Fruit fly (Drosophila melanogaster): ENCODE results near the gene trk.

dm6 chr2L:10246785-10247190 is 25.3 kb downstream of the trk start, which contains the start of gene chico:
- TF ChIP-seq Hr78 (GFP tag; optimal IDR thresholded peaks at IDR 0.05) (no peak), Myc (optimal IDR thresholded peaks at IDR 0.05) (peak; percentile 38), woc (GFP tag; optimal IDR thresholded peaks at IDR 0.05) (no peak)
